Worm (Caenorhabditis elegans) whole organism, midembryonic: ENCODE measurements around the gene nspc-1.

ENCODE experiments used
- T22C8.4 ChIP-seq: fragments of 200-800 bp; sonication (Bioruptor generic); IDR thresholded peaks from 2 replicates; pipeline ENCODE4 v1.3.6; 2022; ENCODE audit warnings: missing genetic modification characterization, missing compliant biosample characterization
- cog-1 ChIP-seq: sonication (generic microtip); optimal IDR thresholded peaks from 2 replicates; lab custom pipeline; 2016; ENCODE audit warnings: missing genetic modification characterization, missing compliant biosample characterization
- flt-1 ChIP-seq: fragments of 200-800 bp; sonication (Bioruptor generic); IDR thresholded peaks from 2 replicates; pipeline ENCODE4 v1.3.6; 2022; ENCODE audit warnings: missing genetic modification characterization, missing compliant biosample characterization
- klf-2 ChIP-seq: fragments of 200-800 bp; sonication (Bioruptor generic); conservative IDR thresholded peaks from 2 replicates; pipeline ENCODE4 v1.3.6; 2022; ENCODE audit warnings: missing genetic modification reagents, missing genetic modification characterization, missing compliant biosample characterization
- med-1 ChIP-seq: sonication (generic microtip); optimal IDR thresholded peaks from 2 replicates; lab custom pipeline; 2017; ENCODE audit warnings: missing genetic modification characterization, mild to moderate bottlenecking, missing compliant biosample characterization, antibody characterized with exemption, missing genetic modification reagents; ENCODE audit not compliant: insufficient read depth
- ref-1 ChIP-seq: fragments of 200-800 bp; sonication (Bioruptor generic); conservative IDR thresholded peaks from 2 replicates; pipeline ENCODE4 v1.3.6; 2022; ENCODE audit warnings: missing genetic modification reagents, missing genetic modification characterization, missing compliant biosample characterization
- tab-1 ChIP-seq: fragments of 200-800 bp; sonication (Bioruptor generic); IDR thresholded peaks from 2 replicates; pipeline ENCODE4 v1.3.6; 2022; ENCODE audit warnings: missing genetic modification characterization, missing compliant biosample characterization
- ztf-23 ChIP-seq: fragments of 200-800 bp; sonication (Bioruptor generic); IDR thresholded peaks from 2 replicates; pipeline ENCODE4 v1.3.6; 2022; ENCODE audit warnings: missing genetic modification reagents, missing genetic modification characterization, missing compliant biosample characterization
- ztf-29 ChIP-seq: fragments of 200-800 bp; sonication (Bioruptor generic); IDR thresholded peaks from 2 replicates; pipeline ENCODE4 v1.3.6; 2022; ENCODE audit warnings: missing genetic modification reagents, missing genetic modification characterization, missing compliant biosample characterization

nspc-1 gene

DNA sequence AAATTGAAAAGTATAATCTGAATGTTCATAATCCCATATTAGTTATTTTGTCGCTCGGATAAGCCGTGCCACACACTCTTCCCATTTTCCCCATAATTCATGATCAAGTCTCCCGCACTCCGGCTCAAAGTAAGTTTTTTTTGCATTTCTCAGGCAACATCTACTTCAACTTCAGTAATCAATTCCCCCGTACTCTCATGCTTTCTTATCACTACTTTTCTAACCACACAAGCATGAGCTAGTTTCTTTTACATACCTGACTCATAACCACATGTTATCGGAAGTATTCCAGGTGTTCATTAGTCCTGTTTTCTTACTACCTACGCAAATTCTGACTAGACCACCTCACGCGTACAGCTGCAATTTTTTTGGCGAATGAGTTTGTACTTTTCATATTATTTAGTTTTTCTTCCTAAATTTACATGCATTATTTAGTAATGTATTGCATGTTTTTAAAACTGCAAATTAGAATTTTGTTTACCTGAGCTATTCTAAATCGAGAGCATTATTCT, 31.7 kb upstream of the nspc-1 start:
- TF ChIP-seq flt-1 (GFP tag; lab: Robert Waterston, UW) (no peak), med-1 (GFP tag; lab: Kevin White, UChicago) (no peak), ref-1 (GFP tag; lab: Robert Waterston, UW) (no peak), klf-2 (GFP tag; lab: Robert Waterston, UW) (no peak), tab-1 (GFP tag; lab: Robert Waterston, UW) (no peak), ztf-23 (GFP tag; lab: Robert Waterston, UW) (no peak), cog-1 (tag; lab: Kevin White, UChicago) (no peak), T22C8.4 (GFP tag; lab: Robert Waterston, UW) (no peak), ztf-29 (no peak)

DNA sequence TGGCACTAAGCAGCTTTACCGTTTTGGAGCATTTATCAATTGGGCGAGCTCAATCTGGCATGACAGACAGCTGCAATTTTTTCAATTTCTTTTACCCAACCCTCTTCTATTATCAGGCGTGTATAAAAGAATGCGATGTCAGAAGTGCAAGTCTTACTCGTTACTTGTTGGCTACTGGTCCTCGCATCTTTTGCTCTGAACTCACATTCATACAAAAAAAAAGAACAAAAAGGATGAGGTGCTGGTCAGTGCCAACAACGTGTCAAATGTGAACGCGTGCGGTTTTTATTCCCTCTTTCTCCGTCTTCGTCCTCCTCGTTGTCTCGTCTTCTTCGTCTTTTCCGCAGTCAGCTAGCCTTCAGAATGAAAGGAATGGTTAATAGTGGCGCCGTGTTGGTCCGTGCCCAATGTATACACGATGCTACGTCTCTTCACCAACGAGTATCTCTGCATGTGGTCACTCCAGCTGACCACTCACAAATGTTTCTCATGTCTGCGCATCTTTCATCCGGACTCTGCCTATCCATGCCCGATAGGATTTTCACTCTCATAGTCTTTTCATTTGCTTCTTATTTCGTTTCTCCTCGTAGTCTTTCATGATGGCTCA, 31.0 kb upstream of the nspc-1 start:
- TF ChIP-seq ref-1 (GFP tag; lab: Robert Waterston, UW): no peak
- no peak for TF ChIP-seq T22C8.4 (GFP tag; lab: Robert Waterston, UW)
- TF ChIP-seq ztf-23 (GFP tag; lab: Robert Waterston, UW): 0 out of 2 replicates have a peak, but pooled peaks have one; percentile 31
- no peak for TF ChIP-seq tab-1 (GFP tag; lab: Robert Waterston, UW)
- TF ChIP-seq flt-1 (GFP tag; lab: Robert Waterston, UW): no peak
- TF ChIP-seq med-1 (GFP tag; lab: Kevin White, UChicago): no peak
- TF ChIP-seq cog-1 (tag; lab: Kevin White, UChicago): no peak
- TF ChIP-seq ztf-29: no peak

DNA sequence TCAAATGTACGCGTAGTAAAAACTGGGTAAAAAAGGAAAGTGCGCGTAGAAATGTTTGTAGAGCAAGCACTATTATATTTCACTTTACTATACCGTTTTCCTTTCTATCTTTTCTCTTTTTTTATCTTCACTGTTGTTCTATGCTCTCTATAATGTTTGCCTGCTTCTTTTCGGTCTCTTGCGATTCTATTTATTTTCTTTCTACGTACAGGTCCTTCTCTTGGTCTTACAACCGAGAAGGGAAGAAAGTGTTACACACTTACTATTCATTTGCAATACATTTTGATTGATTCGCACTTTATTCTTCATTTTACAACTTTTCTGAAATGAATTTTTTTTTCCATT, 29.5 kb upstream of the nspc-1 start:
- TF ChIP-seq ref-1 (GFP tag; lab: Robert Waterston, UW) (no peak), tab-1 (GFP tag; lab: Robert Waterston, UW) (no peak), ztf-29 (no peak), ztf-23 (GFP tag; lab: Robert Waterston, UW) (no peak), T22C8.4 (GFP tag; lab: Robert Waterston, UW) (no peak), cog-1 (tag; lab: Kevin White, UChicago) (no peak), klf-2 (GFP tag; lab: Robert Waterston, UW) (no peak)

DNA sequence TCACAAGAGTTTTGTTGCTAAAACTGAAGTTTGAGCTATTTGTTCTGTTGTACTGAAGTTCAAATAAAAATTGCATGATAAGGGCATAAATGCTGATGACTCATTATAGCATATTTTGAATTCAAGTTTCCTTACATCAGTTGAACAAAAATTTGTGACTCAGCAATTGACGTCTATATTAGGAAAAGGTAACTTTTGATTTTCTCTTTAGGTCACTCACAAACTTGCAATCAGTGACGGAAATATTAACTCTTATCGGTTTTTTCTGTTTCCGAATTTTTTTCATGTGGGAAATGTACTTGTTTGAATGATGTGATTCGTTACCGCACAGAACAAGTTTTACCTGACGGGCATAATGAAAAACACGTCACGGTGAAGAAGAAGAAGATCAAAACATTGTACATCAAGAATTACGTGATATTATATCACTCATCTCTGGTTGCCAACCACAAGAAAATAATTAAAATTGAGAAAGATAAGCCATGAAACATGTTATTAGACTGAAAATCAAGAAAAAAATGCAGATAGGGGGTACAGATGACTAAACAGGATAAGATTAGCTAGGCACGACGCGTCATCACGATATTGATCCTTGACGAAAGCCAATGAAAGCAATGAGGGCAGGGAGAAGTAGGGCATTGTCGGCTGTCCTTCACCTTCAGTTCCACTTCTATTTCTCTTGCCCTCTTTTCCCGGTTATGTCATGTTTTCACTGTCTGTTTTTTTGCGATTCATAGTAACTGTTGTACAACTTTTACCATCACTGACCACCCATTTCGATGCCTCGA, 29.0 kb upstream of the nspc-1 start:
- TF ChIP-seq ztf-23 (GFP tag; lab: Robert Waterston, UW): no peak
- no peak for TF ChIP-seq ref-1 (GFP tag; lab: Robert Waterston, UW)

DNA sequence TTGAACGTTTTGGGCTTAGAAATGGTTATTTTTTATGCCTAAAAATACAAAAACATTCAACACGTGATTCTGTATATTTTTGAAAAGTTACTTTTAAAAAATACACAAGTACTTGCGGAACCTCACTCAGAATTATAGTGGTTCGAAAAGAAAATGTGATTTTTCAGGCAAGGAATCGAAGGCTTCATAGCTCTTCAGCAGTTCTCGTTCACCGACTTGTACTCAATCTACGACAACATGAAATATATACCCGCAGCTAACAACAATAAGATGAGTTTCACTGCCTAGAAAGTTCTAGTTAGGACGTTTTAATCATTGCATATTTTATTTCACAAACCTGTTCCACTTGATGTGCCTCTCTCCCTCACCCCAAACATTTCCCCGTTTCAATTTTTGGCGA, 27.7 kb upstream of the nspc-1 start:
- no peak for TF ChIP-seq klf-2 (GFP tag; lab: Robert Waterston, UW)
- TF ChIP-seq tab-1 (GFP tag; lab: Robert Waterston, UW): no peak
- no peak for TF ChIP-seq T22C8.4 (GFP tag; lab: Robert Waterston, UW)
- no peak for TF ChIP-seq ztf-23 (GFP tag; lab: Robert Waterston, UW)
- no peak for TF ChIP-seq ztf-29
- no peak for TF ChIP-seq cog-1 (tag; lab: Kevin White, UChicago)
- TF ChIP-seq flt-1 (GFP tag; lab: Robert Waterston, UW): no peak
- TF ChIP-seq ref-1 (GFP tag; lab: Robert Waterston, UW): no peak
- TF ChIP-seq med-1 (GFP tag; lab: Kevin White, UChicago): no peak

DNA sequence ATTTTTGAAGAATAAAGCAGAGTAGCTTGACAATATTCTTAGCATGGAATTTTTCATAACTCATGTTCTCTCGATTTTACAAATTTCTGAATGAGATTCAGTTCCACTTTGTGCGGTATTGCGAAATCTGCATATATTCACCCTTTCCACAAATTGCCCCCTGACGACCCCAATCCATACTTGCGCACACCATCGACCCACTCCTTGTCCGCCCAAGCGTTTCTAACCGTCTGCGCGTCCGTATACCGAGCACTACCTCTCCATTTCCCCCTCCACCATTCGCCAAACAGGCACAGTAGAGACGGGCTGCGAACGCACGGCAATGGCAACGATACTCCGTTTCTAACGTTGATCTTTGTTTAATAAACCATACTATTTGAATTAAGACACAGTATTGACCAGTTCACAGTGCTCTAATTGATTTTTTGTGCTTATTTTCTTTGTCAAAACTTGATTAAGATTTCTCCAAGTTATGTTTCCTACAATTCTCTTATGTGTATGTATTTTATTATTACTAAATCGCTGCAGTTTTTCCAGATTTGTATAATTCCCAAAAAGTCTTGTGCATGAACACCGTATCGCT, 21.8 kb upstream of the nspc-1 start, which contains the start of gene utx-1:
Gene utx-1, plus strand, starts transcription at position 533 of the 583 bp plus-strand sequence.
- TF ChIP-seq ztf-23 (GFP tag; lab: Robert Waterston, UW) (no peak), cog-1 (tag; lab: Kevin White, UChicago) (peak; percentile 3), ztf-29 (no peak), med-1 (GFP tag; lab: Kevin White, UChicago) (no peak), ref-1 (GFP tag; lab: Robert Waterston, UW) (no peak), T22C8.4 (GFP tag; lab: Robert Waterston, UW) (peak; percentile 54; the same call in 1 of the 2 replicates), flt-1 (GFP tag; lab: Robert Waterston, UW) (no peak), klf-2 (GFP tag; lab: Robert Waterston, UW) (no peak), tab-1 (GFP tag; lab: Robert Waterston, UW) (peak; percentile 8; the same call in 1 of the 2 replicates)

DNA sequence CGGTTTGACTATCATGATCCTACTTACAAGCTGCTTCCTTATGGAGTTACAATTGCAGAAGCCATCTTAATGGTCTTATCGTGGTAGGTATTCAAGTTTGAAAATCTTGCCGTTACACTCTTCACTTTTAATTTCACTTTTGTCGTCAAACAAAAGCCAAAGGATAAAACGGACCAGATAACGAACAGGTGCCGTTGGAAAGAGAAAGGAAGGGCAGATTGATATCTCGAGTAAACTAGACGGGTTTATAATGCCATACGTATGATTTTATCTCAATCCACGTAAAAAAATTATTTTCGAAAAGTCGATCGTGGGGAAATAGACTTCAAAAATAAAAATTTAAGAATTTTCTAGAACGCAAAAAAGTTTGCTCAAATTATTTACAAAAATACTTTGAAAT, 19.1 kb upstream of the nspc-1 start:
- TF ChIP-seq ztf-29: no peak
- no peak for TF ChIP-seq med-1 (GFP tag; lab: Kevin White, UChicago)
- no peak for TF ChIP-seq klf-2 (GFP tag; lab: Robert Waterston, UW)
- TF ChIP-seq ztf-23 (GFP tag; lab: Robert Waterston, UW): no peak
- TF ChIP-seq T22C8.4 (GFP tag; lab: Robert Waterston, UW): no peak

DNA sequence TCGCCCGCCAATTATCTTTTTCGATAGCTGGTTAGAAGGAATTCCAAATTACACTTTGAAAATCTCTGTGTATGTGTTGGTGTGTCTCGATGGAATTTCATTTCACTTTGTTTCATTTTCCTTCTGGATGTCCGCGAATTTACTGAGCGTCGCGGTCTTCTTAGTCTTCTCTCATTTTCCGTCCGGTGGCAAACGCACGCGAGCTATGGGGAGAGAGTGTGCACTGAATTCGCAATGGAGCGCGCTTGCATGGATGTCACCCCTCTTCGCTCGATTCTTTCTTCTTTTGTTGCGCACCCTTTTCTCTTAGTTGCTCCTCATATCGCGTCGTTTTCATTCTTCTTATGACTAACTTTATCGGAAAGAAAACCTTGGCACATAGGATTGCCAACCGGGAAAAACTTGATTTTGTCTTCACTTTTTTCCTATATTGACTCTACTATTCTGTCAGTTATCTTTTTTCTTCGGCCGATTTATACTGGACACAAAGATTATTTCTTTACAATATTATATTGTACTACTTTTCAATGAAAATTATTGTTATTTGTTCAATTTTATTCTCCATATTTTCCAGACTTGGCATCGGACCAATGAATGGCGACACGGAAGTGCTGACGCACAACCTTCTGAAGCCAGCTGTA, 16.9 kb upstream of the nspc-1 start, which contains the start of gene dhhc-14:
Gene dhhc-14, plus strand, starts transcription at position 591 of the 641 bp plus-strand sequence.
- TF ChIP-seq ztf-23 (GFP tag; lab: Robert Waterston, UW): peak; percentile 64; the same call in 1 of the 2 replicates
- no peak for TF ChIP-seq tab-1 (GFP tag; lab: Robert Waterston, UW)
- TF ChIP-seq T22C8.4 (GFP tag; lab: Robert Waterston, UW): no peak
- TF ChIP-seq flt-1 (GFP tag; lab: Robert Waterston, UW): 0 out of 2 replicates have a peak, but pooled peaks have one; percentile 52
- TF ChIP-seq klf-2 (GFP tag; lab: Robert Waterston, UW): no peak
- TF ChIP-seq cog-1 (tag; lab: Kevin White, UChicago): peak; percentile 37
- TF ChIP-seq med-1 (GFP tag; lab: Kevin White, UChicago): no peak
